Worm (Caenorhabditis elegans): ENCODE results near the gene nep-13.

The nep-13 gene

ce11 chrII:3244758-3245157 is 37.7 kb upstream of the nep-13 start:
- TF ChIP-seq skn-1 (tag; optimal IDR thresholded peaks at IDR 0.05) (no peak), lin-13 (GFP tag; optimal IDR thresholded peaks at IDR 0.05) (peak; percentile 6), nhr-12 (tag; optimal IDR thresholded peaks at IDR 0.05) (no peak), fos-1 (tag; optimal IDR thresholded peaks at IDR 0.05) (peak; percentile 50), R02D3.7 (tag; optimal IDR thresholded peaks at IDR 0.05) (no peak), crh-2 (tag; optimal IDR thresholded peaks at IDR 0.05) (no peak)

- TF ChIP-seq sma-9 (GFP tag; optimal IDR thresholded peaks at IDR 0.05): peak; percentile 52
- no peak for TF ChIP-seq sma-9 (tag; optimal IDR thresholded peaks at IDR 0.05)
- TF ChIP-seq nhr-10 (tag; optimal IDR thresholded peaks at IDR 0.05): no peak
- no peak for TF ChIP-seq unc-39 (tag; optimal IDR thresholded peaks at IDR 0.05)
- peak; percentile 9 for TF ChIP-seq sma-3 (GFP tag; optimal IDR thresholded peaks at IDR 0.05)
- TF ChIP-seq fos-1 (tag; optimal IDR thresholded peaks at IDR 0.05): peak; percentile 69
- peak; percentile 87 for TF ChIP-seq crh-2 (tag; optimal IDR thresholded peaks at IDR 0.05)
- TF ChIP-seq R02D3.7 (tag; optimal IDR thresholded peaks at IDR 0.05): no peak
- peak; percentile 2 for TF ChIP-seq F13H6.1 (tag; optimal IDR thresholded peaks at IDR 0.05)
- peak; percentile 29 for TF ChIP-seq gmeb-1 (tag; optimal IDR thresholded peaks at IDR 0.05)
Observed at ce11 chrII:3245836-3246235, 36.6 kb upstream of the nep-13 start, which contains the start of gene C17F4.7. Gene C17F4.7 (minus strand): TSS chrII:3246015.

ce11 chrII:3247556-3247955 is 34.9 kb upstream of the nep-13 start:
- no peak for TF ChIP-seq zag-1 (tag; optimal IDR thresholded peaks at IDR 0.05)
- TF ChIP-seq unc-62 (GFP tag; optimal IDR thresholded peaks at IDR 0.05): no peak
- TF ChIP-seq lin-39 (tag; optimal IDR thresholded peaks at IDR 0.05): no peak
- TF ChIP-seq crh-2 (tag; optimal IDR thresholded peaks at IDR 0.05): no peak
- no peak for TF ChIP-seq sem-4 (tag; optimal IDR thresholded peaks at IDR 0.05)
- TF ChIP-seq nhr-129 (tag; optimal IDR thresholded peaks at IDR 0.05): no peak
- TF ChIP-seq nhr-6 (tag; optimal IDR thresholded peaks at IDR 0.05): no peak
- no peak for TF ChIP-seq nhr-25 (tag; optimal IDR thresholded peaks at IDR 0.05)
- no peak for TF ChIP-seq snpc-4 (tag; optimal IDR thresholded peaks at IDR 0.05)

ce11 chrII:3248043-3248718 is 34.3 kb upstream of the nep-13 start, which contains the start of the genes fbxc-50 and C17F4.2:
Gene fbxc-50 (minus strand): TSS chrII:3248123.
Gene C17F4.2 (plus strand): TSS chrII:3248668.
- TF ChIP-seq elt-3 (tag; optimal IDR thresholded peaks at IDR 0.05): no peak
- TF ChIP-seq sem-4 (tag; optimal IDR thresholded peaks at IDR 0.05): no peak
- no peak for TF ChIP-seq mab-5 (tag; optimal IDR thresholded peaks at IDR 0.05)

ce11 chrII:3249406-3249805 is 33.0 kb upstream of the nep-13 start, which contains the start of gene clec-124:
Gene clec-124 (plus strand): TSS chrII:3249706.
- TF ChIP-seq ZK546.5 (tag; optimal IDR thresholded peaks at IDR 0.05) (no peak), crh-2 (tag; optimal IDR thresholded peaks at IDR 0.05) (no peak), nhr-237 (tag; optimal IDR thresholded peaks at IDR 0.05) (no peak), dmd-4 (tag; optimal IDR thresholded peaks at IDR 0.05) (no peak), unc-39 (tag; optimal IDR thresholded peaks at IDR 0.05) (no peak), ztf-1 (GFP tag; conservative IDR thresholded peaks at IDR 0.05) (no peak), ztf-4 (tag; optimal IDR thresholded peaks at IDR 0.05) (no peak), nhr-10 (tag; optimal IDR thresholded peaks at IDR 0.05) (no peak), skn-1 (tag; optimal IDR thresholded peaks at IDR 0.05) (no peak), mdl-1 (tag; optimal IDR thresholded peaks at IDR 0.05) (no peak), F13H6.1 (tag; optimal IDR thresholded peaks at IDR 0.05) (no peak), unc-55 (GFP tag; optimal IDR thresholded peaks at IDR 0.05) (no peak), egl-27 (tag; optimal IDR thresholded peaks at IDR 0.05) (no peak), elt-3 (tag; optimal IDR thresholded peaks at IDR 0.05) (no peak)

- TF ChIP-seq alr-1 (tag; optimal IDR thresholded peaks at IDR 0.05) (no peak), elt-3 (tag; optimal IDR thresholded peaks at IDR 0.05) (no peak), sma-3 (GFP tag; optimal IDR thresholded peaks at IDR 0.05) (no peak), lin-11 (tag; optimal IDR thresholded peaks at IDR 0.05) (no peak), ZK546.5 (tag; optimal IDR thresholded peaks at IDR 0.05) (no peak), blmp-1 (tag; optimal IDR thresholded peaks at IDR 0.05; ENCODE audit: insufficient read depth) (no peak), ztf-4 (tag; optimal IDR thresholded peaks at IDR 0.05) (no peak), sma-9 (GFP tag; optimal IDR thresholded peaks at IDR 0.05) (no peak), sma-9 (tag; optimal IDR thresholded peaks at IDR 0.05) (no peak), unc-39 (tag; optimal IDR thresholded peaks at IDR 0.05) (no peak), nhr-11 (tag; optimal IDR thresholded peaks at IDR 0.05) (no peak), nhr-77 (tag; optimal IDR thresholded peaks at IDR 0.05) (no peak), ztf-1 (GFP tag; conservative IDR thresholded peaks at IDR 0.05) (no peak), nhr-25 (tag; optimal IDR thresholded peaks at IDR 0.05) (no peak), ceh-82 (tag; optimal IDR thresholded peaks at IDR 0.05) (no peak), unc-55 (GFP tag; optimal IDR thresholded peaks at IDR 0.05) (no peak), R02D3.7 (tag; optimal IDR thresholded peaks at IDR 0.05) (no peak), nhr-6 (tag; optimal IDR thresholded peaks at IDR 0.05) (no peak), egl-27 (tag; optimal IDR thresholded peaks at IDR 0.05) (no peak), nhr-129 (tag; optimal IDR thresholded peaks at IDR 0.05) (no peak), C34F6.9 (tag; optimal IDR thresholded peaks at IDR 0.05) (no peak)
Observed at ce11 chrII:3250195-3250594, 32.3 kb upstream of the nep-13 start.

Data from whole organism, L2 larva.